Fruit fly (Drosophila melanogaster) whole organism: Measurements from ENCODE around the gene CG12316.

Experiments
- CG8478 ChIP-seq: fragments of >200 bp; optimal IDR thresholded peaks from 2 replicates; lab custom pipeline; 2018; ENCODE audit warnings: inconsistent platforms
- Dll ChIP-seq: fragments of >200 bp; optimal IDR thresholded peaks from 2 replicates; lab custom pipeline; 2017
- EcR ChIP-seq, 2 experiments: fragments of >200 bp; optimal IDR thresholded peaks; 2 replicates each; lab custom pipeline; 2017; ENCODE audit warnings: missing biosample characterization in 2 of 2, missing genetic modification characterization in 2 of 2, missing genetic modification reagents in 2 of 2
- pan ChIP-seq: fragments of >200 bp; optimal IDR thresholded peaks from 2 replicates; lab custom pipeline; 2017
- psq ChIP-seq: fragments of >200 bp; optimal IDR thresholded peaks from 2 replicates; lab custom pipeline; 2017
- usp ChIP-seq: fragments of >200 bp; optimal IDR thresholded peaks from 2 replicates; lab custom pipeline; 2017; ENCODE audit warnings: missing biosample characterization, missing genetic modification characterization, mixed read lengths

Gene CG12316

DNA sequence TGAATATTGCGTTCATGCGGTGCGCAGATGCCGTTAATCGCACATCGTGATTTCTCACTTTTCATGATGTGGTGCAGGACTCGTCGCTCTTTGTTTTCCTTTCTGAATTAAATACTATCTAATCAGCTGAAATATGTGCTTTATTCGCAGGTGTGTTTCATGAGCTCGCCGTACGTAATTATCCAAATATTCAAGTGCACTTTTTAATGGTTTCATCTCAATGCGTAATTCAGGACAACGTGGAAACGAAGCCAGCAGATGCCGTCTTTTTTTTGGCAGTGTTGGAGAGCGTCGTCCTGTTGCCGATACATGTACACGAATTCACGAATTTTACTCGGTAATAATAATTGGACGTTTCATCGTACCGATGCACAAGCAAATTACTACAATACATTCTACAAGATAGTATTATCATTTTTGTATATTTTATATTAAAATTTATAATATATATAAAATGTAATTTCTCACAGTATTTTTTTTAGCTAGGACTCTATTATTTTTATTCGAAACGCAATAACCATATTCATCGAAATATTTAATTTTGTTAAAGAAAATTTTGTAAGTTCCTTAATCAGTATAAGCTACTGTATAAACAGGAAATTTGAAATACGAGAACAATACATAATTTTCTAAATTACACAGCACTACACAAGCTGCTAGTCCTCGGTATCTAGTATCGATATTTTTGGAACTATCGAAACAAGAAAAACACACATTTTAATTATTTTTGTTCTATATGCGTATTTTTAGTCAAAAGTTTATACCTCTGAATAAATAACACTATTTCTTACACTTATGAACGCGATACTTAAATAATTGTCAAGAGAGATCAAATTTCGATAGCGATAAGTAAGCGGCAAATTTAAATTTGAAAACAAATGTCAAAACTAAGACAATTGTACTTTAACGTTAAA lies at the start of gene CG12316:
TSS of gene CG12316 (minus strand) at position 276 of the 914 bp plus-strand sequence.
- TF ChIP-seq pan (lab: Kevin White, UChicago) = no peak
- TF ChIP-seq CG8478 (lab: Kevin White, UChicago) = no peak
- no peak for TF ChIP-seq EcR (GFP tag; optimal IDR thresholded peaks at IDR 0.05; lab: Kevin White, UChicago)
- no peak for TF ChIP-seq usp (GFP tag; lab: Kevin White, UChicago)
- no peak for TF ChIP-seq psq
- no peak for TF ChIP-seq Dll (lab: Kevin White, UChicago)

DNA sequence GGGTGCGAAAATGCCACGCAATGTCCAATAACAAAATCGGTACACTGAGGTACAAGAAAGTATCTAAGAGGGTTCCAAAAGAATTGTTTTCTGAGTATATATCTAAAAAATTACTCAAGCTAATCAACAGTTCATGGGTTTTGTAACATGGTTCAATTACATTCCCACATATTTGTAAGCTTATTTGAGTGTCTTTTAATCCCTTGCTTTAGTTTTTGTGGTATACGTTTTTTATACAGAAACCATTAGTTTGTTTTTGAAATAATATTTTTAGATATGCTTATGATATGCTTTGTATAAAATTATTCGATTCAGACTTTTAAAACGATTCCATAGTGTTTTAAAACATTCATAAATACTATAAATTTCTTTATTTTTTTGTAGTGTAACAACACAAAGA lies 44.1 kb upstream of the CG12316 start:
- TF ChIP-seq pan (lab: Kevin White, UChicago) (no peak), CG8478 (lab: Kevin White, UChicago) (no peak), usp (GFP tag; lab: Kevin White, UChicago) (no peak), EcR (GFP tag; optimal IDR thresholded peaks at IDR 0.05; lab: Kevin White, UChicago) (no peak), psq (no peak), Dll (lab: Kevin White, UChicago) (no peak)

DNA sequence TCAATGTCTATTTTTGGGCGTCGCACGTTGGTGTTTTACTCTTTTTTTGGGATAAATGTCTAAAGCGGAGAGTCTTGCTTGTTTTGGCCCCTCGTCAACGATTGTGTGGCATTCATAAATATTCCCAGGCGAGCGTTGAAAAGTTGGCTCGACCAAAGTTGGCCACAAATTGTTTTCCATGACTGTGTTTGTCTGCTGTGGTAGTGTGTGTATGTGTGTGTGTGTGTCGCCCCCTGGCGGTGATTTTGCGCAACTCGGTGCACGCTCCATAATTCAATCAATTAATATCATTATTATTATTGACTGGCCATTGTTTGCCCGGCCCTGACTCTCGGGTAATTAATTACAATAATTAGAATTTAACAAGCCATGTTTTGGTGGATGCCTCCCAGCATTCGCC lies 41.9 kb upstream of the CG12316 start:
- TF ChIP-seq Dll (lab: Kevin White, UChicago) = no peak
- TF ChIP-seq CG8478 (lab: Kevin White, UChicago) = no peak
- TF ChIP-seq psq = no peak
- TF ChIP-seq EcR (GFP tag; optimal IDR thresholded peaks at IDR 0.05; lab: Kevin White, UChicago) = no peak
- TF ChIP-seq pan (lab: Kevin White, UChicago) = no peak
- TF ChIP-seq usp (GFP tag; lab: Kevin White, UChicago) = no peak

DNA sequence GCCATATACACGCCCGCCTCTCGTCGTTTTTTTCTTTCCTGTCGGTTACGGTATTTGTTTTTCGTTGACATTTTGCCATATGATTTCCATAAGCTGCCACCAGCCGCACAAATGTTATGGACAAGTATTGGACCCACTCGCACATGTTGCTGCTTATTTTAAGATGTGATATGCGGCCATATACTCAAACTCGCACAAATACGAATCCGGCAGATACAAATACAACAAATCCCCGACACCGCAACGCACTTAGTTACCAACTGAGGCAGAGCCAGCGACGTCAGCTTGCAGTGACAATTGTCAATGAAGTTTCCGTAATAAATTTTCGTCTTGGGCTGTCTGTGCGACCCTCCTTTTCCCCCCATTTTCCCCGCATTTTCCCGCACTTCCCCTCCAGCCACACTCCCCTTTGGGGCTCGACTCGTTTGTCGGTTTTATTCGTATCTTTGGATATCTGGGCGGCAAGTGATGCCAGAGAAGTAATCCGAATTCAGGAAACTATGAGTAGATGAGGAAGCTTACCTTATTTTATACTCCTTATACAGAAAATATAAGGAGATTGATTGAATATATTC lies 40.0 kb upstream of the CG12316 start:
- TF ChIP-seq pan (lab: Kevin White, UChicago) (no peak), usp (GFP tag; lab: Kevin White, UChicago) (no peak), Dll (lab: Kevin White, UChicago) (no peak), CG8478 (lab: Kevin White, UChicago) (no peak), psq (no peak), EcR (GFP tag; optimal IDR thresholded peaks at IDR 0.05; lab: Kevin White, UChicago) (no peak)

DNA sequence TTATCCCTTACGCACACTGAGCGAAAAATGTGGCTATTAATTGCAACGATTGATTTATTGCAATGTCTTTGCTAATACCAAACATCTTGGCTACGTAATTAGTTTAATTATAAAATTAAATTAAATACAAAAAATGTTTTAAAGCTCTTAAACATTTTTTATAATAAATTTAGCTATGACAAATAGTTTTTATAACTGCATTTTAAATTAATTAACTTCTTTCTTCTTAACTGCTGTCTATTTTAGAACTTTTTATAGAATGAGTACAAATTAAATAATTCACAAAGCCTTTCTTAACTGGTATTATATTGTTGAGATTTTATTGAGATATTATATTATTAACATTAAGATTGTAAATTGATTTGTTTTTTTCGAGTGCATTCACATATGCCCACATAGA lies 38.1 kb upstream of the CG12316 start:
- TF ChIP-seq pan (lab: Kevin White, UChicago) = no peak
- TF ChIP-seq Dll (lab: Kevin White, UChicago) = no peak
- no peak for TF ChIP-seq CG8478 (lab: Kevin White, UChicago)
- no peak for TF ChIP-seq usp (GFP tag; lab: Kevin White, UChicago)
- no peak for TF ChIP-seq psq
- TF ChIP-seq EcR (GFP tag; optimal IDR thresholded peaks at IDR 0.05; lab: Kevin White, UChicago) = no peak

DNA sequence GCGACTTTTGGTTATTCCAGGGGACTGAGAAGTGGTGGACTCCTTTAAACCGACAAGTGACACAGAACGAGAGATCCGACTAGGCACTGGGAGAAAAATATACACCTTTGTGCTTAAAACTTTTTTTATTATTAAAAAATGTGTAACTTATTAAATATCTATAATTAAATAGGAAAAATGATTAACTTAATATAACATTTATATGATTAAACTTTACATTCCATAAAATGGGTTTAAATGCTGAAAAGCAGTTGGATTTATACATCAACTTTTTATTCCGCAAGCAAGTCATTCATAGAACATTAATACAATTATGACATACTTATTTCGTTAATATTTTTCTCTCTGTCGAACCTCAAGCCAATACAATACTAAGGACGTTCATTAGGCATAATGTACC lies 37.4 kb upstream of the CG12316 start:
- no peak for TF ChIP-seq CG8478 (lab: Kevin White, UChicago)
- no peak for TF ChIP-seq EcR (GFP tag; optimal IDR thresholded peaks at IDR 0.05; lab: Kevin White, UChicago)
- no peak for TF ChIP-seq Dll (lab: Kevin White, UChicago)
- no peak for TF ChIP-seq usp (GFP tag; lab: Kevin White, UChicago)
- no peak for TF ChIP-seq pan (lab: Kevin White, UChicago)
- TF ChIP-seq psq = no peak

DNA sequence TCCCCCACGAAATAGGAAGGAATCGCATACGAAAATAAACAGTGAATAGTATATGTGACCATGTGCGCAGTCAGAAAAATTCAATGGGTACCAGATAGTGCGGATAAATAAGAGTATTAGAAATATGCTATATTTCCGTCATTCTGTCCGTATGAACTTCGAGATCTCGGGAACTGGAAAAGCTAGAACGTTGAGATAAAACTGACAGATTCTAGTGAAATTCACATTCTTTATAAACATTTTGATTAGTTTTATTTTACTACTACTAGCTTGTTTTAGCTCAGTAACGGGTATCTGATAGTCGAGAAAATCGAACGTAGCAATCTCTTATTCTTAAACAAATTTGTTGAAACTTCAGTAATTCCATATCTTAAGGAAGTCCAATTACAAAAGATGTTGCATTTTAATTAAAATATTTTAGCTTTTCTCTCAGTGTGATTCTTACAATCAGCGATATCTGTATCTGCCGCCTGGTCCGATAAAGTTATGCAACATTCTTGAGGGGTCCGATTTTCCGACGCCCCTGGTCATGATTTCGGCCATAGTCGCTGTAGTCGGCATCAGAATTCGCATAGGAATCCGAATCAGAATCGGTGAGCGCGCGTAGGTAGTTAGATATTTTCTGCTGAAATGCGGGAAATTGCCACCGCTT lies 35.8 kb upstream of the CG12316 start:
- no peak for TF ChIP-seq psq
- TF ChIP-seq EcR (GFP tag; optimal IDR thresholded peaks at IDR 0.05; lab: Kevin White, UChicago) = no peak
- no peak for TF ChIP-seq pan (lab: Kevin White, UChicago)
- TF ChIP-seq CG8478 (lab: Kevin White, UChicago) = no peak
- TF ChIP-seq Dll (lab: Kevin White, UChicago) = no peak
- TF ChIP-seq usp (GFP tag; lab: Kevin White, UChicago) = no peak

DNA sequence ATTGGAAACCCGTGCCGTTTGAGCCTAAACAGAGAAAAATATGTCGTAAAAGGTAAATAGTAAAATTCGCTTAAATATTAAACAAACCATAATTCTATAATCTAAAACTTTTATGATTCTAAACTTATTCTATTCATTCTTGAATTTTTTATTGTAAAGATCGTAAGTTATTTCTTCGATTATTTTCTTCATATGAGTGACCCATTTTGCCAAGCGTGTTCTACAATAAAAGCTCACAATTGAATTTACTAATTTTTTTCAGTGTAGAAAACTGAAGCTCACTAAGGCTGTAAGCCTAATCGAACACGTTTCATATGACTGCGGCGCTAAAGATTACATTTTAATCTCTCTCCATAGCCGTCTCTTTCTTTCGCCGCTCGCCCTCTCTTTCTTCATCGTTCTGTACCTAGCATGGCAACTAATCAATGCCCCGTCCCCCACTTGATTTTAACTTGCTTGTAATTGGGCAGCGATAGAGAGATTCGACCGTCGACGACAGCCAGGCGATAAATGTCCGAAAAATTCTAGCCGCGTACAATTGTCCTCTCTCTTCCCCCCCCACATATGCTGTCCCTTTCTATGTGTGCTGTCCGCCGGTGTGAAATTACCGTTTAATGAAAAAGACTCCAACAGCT lies 35.2 kb upstream of the CG12316 start:
- TF ChIP-seq psq = no peak
- no peak for TF ChIP-seq Dll (lab: Kevin White, UChicago)
- no peak for TF ChIP-seq pan (lab: Kevin White, UChicago)
- TF ChIP-seq usp (GFP tag; lab: Kevin White, UChicago) = no peak
- TF ChIP-seq CG8478 (lab: Kevin White, UChicago) = no peak
- no peak for TF ChIP-seq EcR (GFP tag; optimal IDR thresholded peaks at IDR 0.05; lab: Kevin White, UChicago)

DNA sequence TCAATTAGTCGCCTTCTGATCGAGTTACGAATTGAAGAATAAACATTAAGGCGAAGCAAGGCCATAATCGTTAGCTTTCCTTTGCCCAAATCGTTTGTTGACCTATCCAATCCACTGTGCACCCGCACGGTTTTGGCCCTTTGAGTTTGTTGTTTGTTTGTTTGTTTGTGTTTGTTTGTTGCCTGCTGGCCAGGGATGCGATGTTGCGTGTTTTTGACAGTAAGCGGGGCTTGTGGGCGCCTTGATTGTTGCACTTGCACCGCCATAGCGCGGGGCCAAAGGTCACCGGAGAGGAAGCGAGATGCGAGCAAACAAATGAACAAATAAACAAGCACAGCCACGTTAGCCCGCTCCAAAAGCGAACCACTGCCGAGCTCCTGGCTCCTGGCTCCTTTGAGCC lies 33.1 kb upstream of the CG12316 start:
- no peak for TF ChIP-seq usp (GFP tag; lab: Kevin White, UChicago)
- TF ChIP-seq Dll (lab: Kevin White, UChicago) = no peak
- no peak for TF ChIP-seq psq
- no peak for TF ChIP-seq CG8478 (lab: Kevin White, UChicago)
- no peak for TF ChIP-seq pan (lab: Kevin White, UChicago)
- TF ChIP-seq EcR (GFP tag; optimal IDR thresholded peaks at IDR 0.05; lab: Kevin White, UChicago) = no peak

DNA sequence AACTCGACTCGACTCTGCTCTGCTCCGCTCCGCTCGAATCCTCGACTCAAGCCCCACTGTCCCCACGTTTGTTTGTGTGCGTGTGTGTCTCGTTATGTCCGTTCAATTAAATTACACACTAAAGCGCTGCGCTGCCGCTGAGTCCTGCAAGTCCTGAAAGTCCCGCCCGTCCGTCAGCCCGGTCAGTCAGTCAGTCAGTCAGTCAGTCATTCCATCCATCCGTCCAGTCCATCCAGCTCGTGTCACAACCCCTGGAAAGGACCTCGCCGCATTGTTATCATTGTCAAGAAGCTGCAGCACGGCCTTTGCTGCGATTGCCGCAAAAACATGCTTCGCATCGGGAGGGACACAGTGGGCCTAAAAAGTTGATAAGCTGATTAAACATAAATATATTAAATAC lies 32.3 kb upstream of the CG12316 start:
- TF ChIP-seq Dll (lab: Kevin White, UChicago) = peak; percentile 23
- TF ChIP-seq psq = no peak

DNA sequence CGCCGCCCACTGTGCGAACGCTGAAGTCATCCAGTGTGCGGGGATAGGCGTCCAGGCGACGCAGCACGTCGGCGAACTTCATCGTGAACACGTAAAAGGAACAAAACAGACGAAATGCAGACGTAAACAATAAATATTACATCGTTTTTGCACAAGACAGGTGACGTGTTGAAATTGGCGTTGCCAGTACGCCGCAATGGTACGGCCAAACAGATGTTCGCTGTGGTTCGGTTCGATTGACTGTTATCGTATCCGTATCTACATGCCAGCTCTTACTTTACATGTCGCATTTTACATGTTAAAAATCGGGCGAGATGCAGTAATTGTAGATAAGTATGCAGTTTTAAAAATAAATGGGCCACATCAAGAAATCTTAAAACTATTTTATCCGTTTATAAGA lies 26.7 kb upstream of the CG12316 start, which contains the start of gene CG7011:
TSS of gene CG7011 (minus strand) at position 215 of the 400 bp plus-strand sequence.
- TF ChIP-seq usp (GFP tag; lab: Kevin White, UChicago) (no peak), psq (no peak), EcR (GFP tag; optimal IDR thresholded peaks at IDR 0.05; lab: Kevin White, UChicago) (no peak), Dll (lab: Kevin White, UChicago) (no peak), pan (lab: Kevin White, UChicago) (no peak), CG8478 (lab: Kevin White, UChicago) (no peak)
